Fruit fly (Drosophila melanogaster) whole organism, adult: ENCODE data around the gene SNF4Agamma.

Experiments
- CG11617 ChIP-seq: fragments of 200-800 bp; sonication (Bioruptor generic); optimal IDR thresholded peaks from 2 replicates; lab custom pipeline; 2017; ENCODE audit warnings: mild to moderate bottlenecking, missing biosample characterization, missing genetic modification reagents, missing genetic modification characterization
- CG33017 ChIP-seq: fragments of 200-800 bp; sonication (Bioruptor generic); optimal IDR thresholded peaks from 2 replicates; lab custom pipeline; 2018; ENCODE audit warnings: missing biosample characterization, mild to moderate bottlenecking, missing genetic modification characterization, moderate library complexity
- CG5204 ChIP-seq: fragments of 200-800 bp; sonication (Bioruptor generic); optimal IDR thresholded peaks from 2 replicates; lab custom pipeline; 2016; ENCODE audit warnings: missing biosample characterization, missing genetic modification characterization
- Mnt ChIP-seq: fragments of 200-800 bp; sonication (Bioruptor generic); optimal IDR thresholded peaks from 2 replicates; lab custom pipeline; 2016; ENCODE audit warnings: missing biosample characterization, mild to moderate bottlenecking, missing genetic modification characterization

- TF ChIP-seq CG5204 (GFP tag; lab: Kevin White, UChicago) (no peak), Mnt (no peak), CG11617 (GFP tag; lab: Kevin White, UChicago) (no peak), CG33017 (tag; lab: Kevin White, UChicago) (no peak)
Observed at dm6 chr3R:21133517-21133916, 7.0 kb upstream of the SNF4Agamma start, which contains the start of gene Trm7-34.
